Worm (Caenorhabditis elegans) whole organism, early embryonic: Measurements from ENCODE around the gene srh-36.

Experiments
- B0310.2 ChIP-seq: sonication (generic microtip); optimal IDR thresholded peaks from 2 replicates; lab custom pipeline; 2016; ENCODE audit warnings: mild to moderate bottlenecking, missing genetic modification characterization, missing compliant biosample characterization
- ama-1 ChIP-seq: fragments of 150-350 bp; optimal IDR thresholded peaks from 2 replicates; lab custom pipeline; 2014
- sea-1 ChIP-seq: fragments of 200-800 bp; sonication (Bioruptor generic); conservative IDR thresholded peaks from 2 replicates; pipeline ENCODE4 v1.3.6; 2022; ENCODE audit warnings: missing genetic modification characterization, missing compliant biosample characterization

- TF ChIP-seq ama-1 (lab: Kevin White, UChicago) (no peak), sea-1 (GFP tag; lab: Robert Waterston, UW) (no peak), B0310.2 (no peak)
Measured at ce11 chrV:2801955-2802354, 19.5 kb downstream of the srh-36 start.
